Fruit fly (Drosophila melanogaster): ENCODE measurements around the gene Cht7.
A peak's percentile ranks its signal among the peaks of the same experiment; 100 is the strongest.

The Cht7 gene

DNA sequence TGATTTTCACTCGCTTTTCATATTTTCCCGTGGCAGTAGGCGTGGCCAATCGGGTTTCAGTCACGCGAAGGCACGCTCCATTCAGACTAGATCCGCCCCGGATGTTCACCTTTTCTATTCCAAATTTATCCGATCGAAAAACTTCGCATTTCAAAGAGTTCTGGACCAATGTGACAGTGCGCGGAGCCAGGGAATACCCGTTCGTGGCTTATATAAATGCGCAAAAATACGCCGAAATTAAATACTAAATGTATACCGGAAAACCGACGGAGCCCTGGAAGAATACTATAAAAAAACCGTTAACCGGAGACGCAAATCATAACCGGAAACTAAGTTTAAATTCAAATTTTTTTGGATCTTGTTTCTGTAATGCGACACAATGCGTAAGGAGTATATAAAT, 20.8 kb upstream of the Cht7 start, which contains the start of gene promL (continued):
- TF ChIP-seq CG17361 (GFP tag; IDR thresholded peaks at IDR 0.05), result peak; percentile 60; the same call in 1 of the 3 replicates
- no peak for TF ChIP-seq Gug (GFP tag; IDR thresholded peaks at IDR 0.05)
- no peak for TF ChIP-seq trh (GFP tag; optimal IDR thresholded peaks at IDR 0.05)
- no peak for TF ChIP-seq gt (GFP tag; IDR thresholded peaks at IDR 0.05)
- peak; percentile 99 for TF ChIP-seq gfzf (GFP tag; optimal IDR thresholded peaks at IDR 0.05)
- TF ChIP-seq croc (GFP tag; conservative IDR thresholded peaks at IDR 0.05), result no peak
- peak; percentile 63 for TF ChIP-seq CG32532 (GFP tag; IDR thresholded peaks at IDR 0.05)
- peak; percentile 11 for TF ChIP-seq Max (GFP tag; optimal IDR thresholded peaks at IDR 0.05)
- TF ChIP-seq Aef1 (GFP tag; IDR thresholded peaks at IDR 0.05), result no peak
- TF ChIP-seq Dek (tag; optimal IDR thresholded peaks at IDR 0.05), result peak; percentile 53
- peak; percentile 59 for TF ChIP-seq CG12104 (GFP tag; optimal IDR thresholded peaks at IDR 0.05)
- TF ChIP-seq Six4 (GFP tag; optimal IDR thresholded peaks at IDR 0.05), result no peak
- no peak for TF ChIP-seq mld (GFP tag; IDR thresholded peaks at IDR 0.05; ENCODE audit: partially characterized antibody)
- no peak for TF ChIP-seq sr (GFP tag; IDR thresholded peaks at IDR 0.05)
- no peak for TF ChIP-seq pfk (GFP tag; optimal IDR thresholded peaks at IDR 0.05)
- TF ChIP-seq CG10654 (GFP tag; optimal IDR thresholded peaks at IDR 0.05), result no peak
- TF ChIP-seq Oaz (GFP tag; IDR thresholded peaks at IDR 0.05), result no peak
- peak; percentile 15 for TF ChIP-seq luna (GFP tag; optimal IDR thresholded peaks at IDR 0.05)
- TF ChIP-seq CG4707 (GFP tag; optimal IDR thresholded peaks at IDR 0.05), result peak; percentile 46
- peak in 1 of 3 experiments; percentile 3 for TF ChIP-seq lola (GFP tag; optimal IDR thresholded peaks at IDR 0.05)
- TF ChIP-seq Nf-YB (GFP tag; optimal IDR thresholded peaks at IDR 0.05), result peak; percentile 58
- TF ChIP-seq scrt (GFP tag; optimal IDR thresholded peaks at IDR 0.05), result peak; percentile 65
- TF ChIP-seq tna (GFP tag; IDR thresholded peaks at IDR 0.05; ENCODE audit: partially characterized antibody), result no peak
- no peak for TF ChIP-seq zen2 (GFP tag; IDR thresholded peaks at IDR 0.05; ENCODE audit: partially characterized antibody)
- TF ChIP-seq lov (optimal IDR thresholded peaks at IDR 0.05), result no peak
- peak; percentile 61; the same call in 2 of the 3 replicates for TF ChIP-seq lov (GFP tag; IDR thresholded peaks at IDR 0.05)
- no peak for TF ChIP-seq fru (optimal IDR thresholded peaks at IDR 0.05)
- TF ChIP-seq CG5953 (GFP tag; IDR thresholded peaks at IDR 0.05), result no peak
- TF ChIP-seq CG7745 (tag; optimal IDR thresholded peaks at IDR 0.05), result no peak
- TF ChIP-seq CG16813 (GFP tag; IDR thresholded peaks at IDR 0.05; ENCODE audit: partially characterized antibody), result no peak
- TF ChIP-seq nmo (GFP tag; optimal IDR thresholded peaks at IDR 0.05), result peak; percentile 65
- no peak for TF ChIP-seq H2.0 (GFP tag; IDR thresholded peaks at IDR 0.05)
- TF ChIP-seq CG10366 (GFP tag; IDR thresholded peaks at IDR 0.05), result peak; percentile 35; the same call in 1 of the 2 replicates
- TF ChIP-seq aop (GFP tag; IDR thresholded peaks at IDR 0.05), result no peak
- TF ChIP-seq odd (GFP tag; optimal IDR thresholded peaks at IDR 0.05), result peak; percentile 19
- TF ChIP-seq CG6254 (GFP tag; optimal IDR thresholded peaks at IDR 0.05), result no peak
- no peak for TF ChIP-seq CG43689 (GFP tag; IDR thresholded peaks at IDR 0.05)
- peak; percentile 14 for TF ChIP-seq CG2120 (GFP tag; optimal IDR thresholded peaks at IDR 0.05)
- TF ChIP-seq ro (GFP tag; IDR thresholded peaks at IDR 0.05), result no peak
- TF ChIP-seq zfh1 (GFP tag; IDR thresholded peaks at IDR 0.05), result peak; percentile 64; the same call in 2 of the 3 replicates
- peak; percentile 50 for TF ChIP-seq Fer2 (tag; optimal IDR thresholded peaks at IDR 0.05)
- peak; percentile 27 for TF ChIP-seq CG5180 (GFP tag; optimal IDR thresholded peaks at IDR 0.05)
- no peak for TF ChIP-seq az2 (GFP tag; optimal IDR thresholded peaks at IDR 0.05)
- TF ChIP-seq cad (GFP tag; optimal IDR thresholded peaks at IDR 0.05), result no peak
- no peak; the same call in 2 of the 3 replicates for TF ChIP-seq tgo (GFP tag; IDR thresholded peaks at IDR 0.05)
- peak; percentile 32 for TF ChIP-seq ash1 (GFP tag; optimal IDR thresholded peaks at IDR 0.05)
- no peak for TF ChIP-seq schlank (tag; optimal IDR thresholded peaks at IDR 0.05)
- peak; percentile 88 for TF ChIP-seq Lhr (GFP tag; optimal IDR thresholded peaks at IDR 0.05)
- TF ChIP-seq mam (GFP tag; optimal IDR thresholded peaks at IDR 0.05), result no peak
- TF ChIP-seq CG12236 (GFP tag; optimal IDR thresholded peaks at IDR 0.05), result peak; percentile 6
- no peak for TF ChIP-seq CG7357 (GFP tag; IDR thresholded peaks at IDR 0.05)
- TF ChIP-seq Atf3 (GFP tag; optimal IDR thresholded peaks at IDR 0.05), result peak; percentile 18

All from whole organism, embryonic.